Worm (Caenorhabditis elegans): Measurements from ENCODE around the gene rpac-40.

- TF ChIP-seq ces-1 (GFP tag; optimal IDR thresholded peaks at IDR 0.05) (no peak), lin-32 (GFP tag; optimal IDR thresholded peaks at IDR 0.05) (no peak), nhr-12 (tag; optimal IDR thresholded peaks at IDR 0.05) (no peak), mab-5 (tag; optimal IDR thresholded peaks at IDR 0.05) (no peak), unc-62 (GFP tag; optimal IDR thresholded peaks at IDR 0.05) (no peak), ztf-11 (tag; optimal IDR thresholded peaks at IDR 0.05) (no peak)
Measured at ce11 chrV:4219342-4219741, 20.1 kb downstream of the rpac-40 start, which contains the start of gene nlp-9.
